Fruit fly (Drosophila melanogaster) whole organism, embryonic: Measurements from ENCODE around the gene CG14995.

ENCODE experiments used
- ATbp ChIP-seq: fragments of 200-800 bp; sonication (Bioruptor generic); optimal IDR thresholded peaks from 2 replicates; lab custom pipeline; 2017; ENCODE audit warnings: missing biosample characterization, mild to moderate bottlenecking, missing genetic modification characterization, missing genetic modification reagents
- B-H1 ChIP-seq: fragments of 200-800 bp; sonication (Bioruptor generic); IDR thresholded peaks from 3 replicates; pipeline ENCODE4 v1.3.6; 2022; ENCODE audit warnings: missing biosample characterization, missing genetic modification characterization
- CG10366 ChIP-seq: fragments of 200-800 bp; sonication (Bioruptor generic); IDR thresholded peaks from 2 replicates; pipeline ENCODE4 v1.3.6; 2022; ENCODE audit warnings: missing biosample characterization, missing genetic modification characterization
- CG10565 ChIP-seq: fragments of 200-800 bp; sonication (Bioruptor generic); optimal IDR thresholded peaks from 3 replicates; lab custom pipeline; 2016; ENCODE audit warnings: missing biosample characterization, mild to moderate bottlenecking, missing genetic modification characterization
- CG10959 ChIP-seq: fragments of 200-800 bp; sonication (Bioruptor generic); IDR thresholded peaks from 2 replicates; pipeline ENCODE4 v1.3.6; 2022; ENCODE audit warnings: missing biosample characterization, missing genetic modification characterization
- CG11695 ChIP-seq: fragments of 200-800 bp; sonication (Bioruptor generic); IDR thresholded peaks from 3 replicates; pipeline ENCODE4 v1.3.6; 2022; ENCODE audit warnings: missing biosample characterization, missing genetic modification characterization
- CG13287 ChIP-seq: fragments of 200-800 bp; sonication (Bioruptor generic); IDR thresholded peaks from 2 replicates; pipeline ENCODE4 v1.3.6; 2022; ENCODE audit warnings: missing biosample characterization, missing genetic modification characterization; ENCODE audit not compliant: partially characterized antibody
- CG14860 ChIP-seq: fragments of 200-800 bp; sonication (Bioruptor generic); IDR thresholded peaks from 3 replicates; pipeline ENCODE4 v1.3.6; 2022; ENCODE audit warnings: missing biosample characterization, missing genetic modification characterization; ENCODE audit not compliant: partially characterized antibody
- CG1603 ChIP-seq: fragments of 200-800 bp; sonication (Bioruptor generic); optimal IDR thresholded peaks from 2 replicates; lab custom pipeline; 2019; ENCODE audit warnings: missing biosample characterization, mild to moderate bottlenecking, missing genetic modification characterization, moderate library complexity
- CG17186 ChIP-seq: fragments of 200-800 bp; sonication (Bioruptor generic); optimal IDR thresholded peaks from 3 replicates; lab custom pipeline; 2017; ENCODE audit warnings: missing biosample characterization, missing genetic modification reagents, missing genetic modification characterization
- CG17361 ChIP-seq: fragments of 200-800 bp; sonication (Bioruptor generic); IDR thresholded peaks from 3 replicates; pipeline ENCODE4 v1.3.6; 2022; ENCODE audit warnings: missing biosample characterization, missing genetic modification characterization
- CG17802 ChIP-seq: fragments of 200-800 bp; sonication (Bioruptor generic); optimal IDR thresholded peaks from 2 replicates; lab custom pipeline; 2018; ENCODE audit warnings: missing biosample characterization, mild to moderate bottlenecking, missing genetic modification characterization, moderate library complexity
- CG18599 ChIP-seq: fragments of 200-800 bp; sonication (Bioruptor generic); optimal IDR thresholded peaks from 3 replicates; lab custom pipeline; 2017; ENCODE audit warnings: missing biosample characterization, missing genetic modification characterization, mild to moderate bottlenecking, moderate library complexity, missing genetic modification reagents
- CG2712 ChIP-seq: fragments of 200-800 bp; optimal IDR thresholded peaks from 3 replicates; lab custom pipeline; 2019; ENCODE audit warnings: missing biosample characterization, mild to moderate bottlenecking, missing genetic modification characterization, moderate library complexity
- CG2889 ChIP-seq: fragments of 200-800 bp; sonication (Bioruptor generic); IDR thresholded peaks from 3 replicates; pipeline ENCODE4 v1.3.6; 2022; ENCODE audit warnings: missing biosample characterization, missing genetic modification characterization
- CG30403 ChIP-seq: fragments of 200-800 bp; sonication (Bioruptor generic); optimal IDR thresholded peaks from 3 replicates; lab custom pipeline; 2016; ENCODE audit warnings: missing biosample characterization, missing genetic modification characterization
- CG31365 ChIP-seq: fragments of 200-800 bp; sonication (Bioruptor generic); optimal IDR thresholded peaks from 2 replicates; lab custom pipeline; 2018; ENCODE audit warnings: missing biosample characterization, mild to moderate bottlenecking, missing genetic modification characterization
- CG4282 ChIP-seq: fragments of 200-800 bp; sonication (Bioruptor generic); optimal IDR thresholded peaks from 2 replicates; lab custom pipeline; 2016; ENCODE audit warnings: missing biosample characterization, missing genetic modification characterization
- Doc3 ChIP-seq: fragments of 200-800 bp; sonication (Bioruptor generic); IDR thresholded peaks from 3 replicates; pipeline ENCODE4 v1.3.6; 2022; ENCODE audit warnings: missing biosample characterization, missing genetic modification characterization; ENCODE audit not compliant: partially characterized antibody
- Eip74EF ChIP-seq, 2 experiments: fragments of 200-800 bp in 1 of 2; fragments of >200 bp in 1 of 2; sonication (Bioruptor generic) in 1 of 2; optimal IDR thresholded peaks; 2 replicates each; lab custom pipeline; 2017 to 2019; ENCODE audit warnings: missing biosample characterization in 2 of 2, missing genetic modification characterization in 2 of 2, mild to moderate bottlenecking in 1 of 2, moderate library complexity in 1 of 2
- Kr ChIP-seq: fragments of 200-800 bp; sonication (Bioruptor generic); optimal IDR thresholded peaks from 2 replicates; lab custom pipeline; 2017; ENCODE audit warnings: missing biosample characterization, mild to moderate bottlenecking, missing genetic modification characterization
- Lpt ChIP-seq: fragments of >200 bp; optimal IDR thresholded peaks from 2 replicates; lab custom pipeline; 2018; ENCODE audit warnings: missing biosample characterization, missing genetic modification characterization
- Oli ChIP-seq: fragments of 200-800 bp; sonication (Bioruptor generic); optimal IDR thresholded peaks from 2 replicates; lab custom pipeline; 2018; ENCODE audit warnings: missing biosample characterization, mild to moderate bottlenecking, missing genetic modification characterization, moderate library complexity
- Optix ChIP-seq: fragments of 200-800 bp; sonication (Bioruptor generic); IDR thresholded peaks from 3 replicates; pipeline ENCODE4 v1.3.6; 2022; ENCODE audit warnings: missing biosample characterization, missing genetic modification characterization
- Rfx ChIP-seq: fragments of 200-800 bp; sonication (Bioruptor generic); IDR thresholded peaks from 2 replicates; pipeline ENCODE4 v1.3.6; 2022; ENCODE audit warnings: missing biosample characterization, missing genetic modification characterization
- Six4 ChIP-seq: fragments of 200-800 bp; sonication (Bioruptor generic); optimal IDR thresholded peaks from 2 replicates; lab custom pipeline; 2016; ENCODE audit warnings: missing biosample characterization, missing genetic modification characterization
- Sox100B ChIP-seq: fragments of 200-800 bp; sonication (Bioruptor generic); optimal IDR thresholded peaks from 3 replicates; lab custom pipeline; 2018; ENCODE audit warnings: missing biosample characterization, mild to moderate bottlenecking, missing genetic modification characterization
- Stat92E ChIP-seq, 3 experiments: fragments of >200 bp in 2 of 3; fragments of 200-800 bp in 1 of 3; sonication (Bioruptor generic) in 1 of 3; optimal IDR thresholded peaks; 2 replicates each; lab custom pipeline; 2017 to 2019; ENCODE audit warnings: missing biosample characterization in 3 of 3, missing genetic modification characterization in 3 of 3, mild to moderate bottlenecking in 1 of 3, moderate library complexity in 1 of 3
- Xrp1 ChIP-seq: fragments of 200-800 bp; sonication (Bioruptor generic); IDR thresholded peaks from 2 replicates; pipeline ENCODE4 v1.3.6; 2022; ENCODE audit warnings: missing biosample characterization, missing genetic modification characterization
- az2 ChIP-seq: fragments of 200-800 bp; sonication (Bioruptor generic); optimal IDR thresholded peaks from 3 replicates; lab custom pipeline; 2016; ENCODE audit warnings: missing biosample characterization, missing genetic modification characterization
- bsh ChIP-seq, 2 experiments: fragments of 200-800 bp; sonication (Bioruptor generic); optimal IDR thresholded peaks; 2 replicates each; lab custom pipeline; 2017 to 2018; ENCODE audit warnings: mild to moderate bottlenecking in 2 of 2, missing biosample characterization in 2 of 2, missing genetic modification characterization in 2 of 2, moderate library complexity in 1 of 2
- cato ChIP-seq: fragments of 200-800 bp; sonication (Bioruptor generic); optimal IDR thresholded peaks from 2 replicates; lab custom pipeline; 2016; ENCODE audit warnings: missing biosample characterization, missing genetic modification characterization, borderline replicate concordance
- chm ChIP-seq: fragments of 200-800 bp; sonication (Bioruptor generic); IDR thresholded peaks from 2 replicates; pipeline ENCODE4 v1.3.6; 2022; ENCODE audit warnings: missing biosample characterization, missing genetic modification characterization
- ci ChIP-seq: fragments of 200-800 bp; sonication (Bioruptor generic); IDR thresholded peaks from 3 replicates; pipeline ENCODE4 v1.3.6; 2022; ENCODE audit warnings: missing biosample characterization, missing genetic modification characterization
- cwo ChIP-seq: fragments of 200-800 bp; sonication (Bioruptor generic); optimal IDR thresholded peaks from 3 replicates; lab custom pipeline; 2017; ENCODE audit warnings: missing biosample characterization, missing genetic modification characterization, mild to moderate bottlenecking, moderate library complexity, missing genetic modification reagents
- dan ChIP-seq: fragments of 200-800 bp; sonication (Bioruptor generic); IDR thresholded peaks from 2 replicates; pipeline ENCODE4 v1.3.6; 2022; ENCODE audit warnings: missing biosample characterization, missing genetic modification characterization
- hb ChIP-seq: fragments of 200-800 bp; sonication (Bioruptor generic); IDR thresholded peaks from 3 replicates; pipeline ENCODE4 v1.3.6; 2022; ENCODE audit warnings: missing biosample characterization, missing genetic modification characterization; ENCODE audit not compliant: partially characterized antibody
- ind ChIP-seq: fragments of 200-800 bp; sonication (Bioruptor generic); optimal IDR thresholded peaks from 3 replicates; lab custom pipeline; 2016; ENCODE audit warnings: missing biosample characterization, missing genetic modification characterization
- jing ChIP-seq: fragments of 200-800 bp; sonication (Bioruptor generic); optimal IDR thresholded peaks from 2 replicates; lab custom pipeline; 2018; ENCODE audit warnings: missing biosample characterization, mild to moderate bottlenecking, missing genetic modification characterization
- lmd ChIP-seq: fragments of 200-800 bp; sonication (Bioruptor generic); IDR thresholded peaks from 2 replicates; pipeline ENCODE4 v1.3.6; 2022; ENCODE audit warnings: missing biosample characterization, missing genetic modification characterization
- nerfin-1 ChIP-seq: fragments of 200-800 bp; sonication (Bioruptor generic); optimal IDR thresholded peaks from 3 replicates; lab custom pipeline; 2019; ENCODE audit warnings: missing biosample characterization, mild to moderate bottlenecking, missing genetic modification characterization, moderate library complexity
- org-1 ChIP-seq: fragments of 200-800 bp; sonication (Bioruptor generic); optimal IDR thresholded peaks from 2 replicates; lab custom pipeline; 2017; ENCODE audit warnings: missing biosample characterization, missing genetic modification characterization
- ro ChIP-seq: fragments of 200-800 bp; sonication (Bioruptor generic); IDR thresholded peaks from 2 replicates; pipeline ENCODE4 v1.3.6; 2022; ENCODE audit warnings: missing biosample characterization, missing genetic modification characterization
- sc ChIP-seq, 3 experiments: fragments of >200 bp in 2 of 3; fragments of 200-800 bp in 1 of 3; sonication (Bioruptor generic) in 1 of 3; optimal IDR thresholded peaks; 2 replicates in 2 of 3; 3 replicates in 1 of 3; lab custom pipeline; 2017; ENCODE audit warnings: mild to moderate bottlenecking in 1 of 3, missing biosample characterization in 1 of 3, missing genetic modification characterization in 1 of 3, missing genetic modification reagents in 1 of 3
- scrt ChIP-seq: fragments of 200-800 bp; sonication (Bioruptor generic); optimal IDR thresholded peaks from 2 replicates; lab custom pipeline; 2018; ENCODE audit warnings: missing biosample characterization, mild to moderate bottlenecking, missing genetic modification characterization, moderate library complexity
- seq ChIP-seq: fragments of 200-800 bp; sonication (Bioruptor generic); IDR thresholded peaks from 2 replicates; pipeline ENCODE4 v1.3.6; 2022; ENCODE audit warnings: missing biosample characterization, missing genetic modification characterization
- slou ChIP-seq: fragments of 200-800 bp; sonication (Bioruptor generic); optimal IDR thresholded peaks from 3 replicates; lab custom pipeline; 2016; ENCODE audit warnings: missing biosample characterization, missing genetic modification characterization
- so ChIP-seq: fragments of 200-800 bp; sonication (Bioruptor generic); IDR thresholded peaks from 3 replicates; pipeline ENCODE4 v1.3.6; 2022; ENCODE audit warnings: missing biosample characterization, missing genetic modification characterization
- tap ChIP-seq: fragments of 200-800 bp; optimal IDR thresholded peaks from 3 replicates; lab custom pipeline; 2019; ENCODE audit warnings: missing biosample characterization, mild to moderate bottlenecking, missing genetic modification characterization, moderate library complexity

Gene CG14995

dm6 chr3L:4070996-4071379 lies 32.1 kb downstream of the CG14995 start (continued):
- TF ChIP-seq slou: peak; percentile 31
- peak; percentile 75 for TF ChIP-seq CG10366 (GFP tag; lab: Robert Waterston, UW)
- TF ChIP-seq cato: no peak
- TF ChIP-seq ci (GFP tag; lab: Robert Waterston, UW): peak; percentile 86
- peak; percentile 68 for TF ChIP-seq ind (GFP tag; lab: Kevin White, UChicago)
- TF ChIP-seq ro: peak; percentile 28; the same call in 1 of the 2 replicates
- no peak for TF ChIP-seq dan
- TF ChIP-seq Stat92E (GFP tag; optimal IDR thresholded peaks at IDR 0.05; lab: Kevin White, UChicago): no peak
- peak; percentile 28 for TF ChIP-seq az2 (GFP tag; lab: Kevin White, UChicago)
- TF ChIP-seq CG17802 (tag; lab: Kevin White, UChicago): peak; percentile 47
- TF ChIP-seq CG2889 (GFP tag; lab: Robert Waterston, UW): peak; percentile 31; the same call in 1 of the 3 replicates
- peak; percentile 80 for TF ChIP-seq Rfx (GFP tag; lab: Robert Waterston, UW)
- no peak for TF ChIP-seq Sox100B (GFP tag; lab: Kevin White, UChicago)
- TF ChIP-seq seq: peak; percentile 57
- peak; percentile 79 for TF ChIP-seq CG11695 (GFP tag; lab: Robert Waterston, UW)
- no peak for TF ChIP-seq Lpt (GFP tag; lab: Kevin White, UChicago)
- TF ChIP-seq lmd: peak; percentile 75
- peak; percentile 43; the same call in 1 of the 2 replicates for TF ChIP-seq CG10959 (GFP tag; lab: Robert Waterston, UW)
- no peak for TF ChIP-seq cwo (GFP tag; lab: Kevin White, UChicago)
- peak; percentile 66 for TF ChIP-seq CG18599
- TF ChIP-seq ATbp (GFP tag; lab: Kevin White, UChicago): peak; percentile 76
- no peak for TF ChIP-seq Eip74EF (GFP tag; optimal IDR thresholded peaks at IDR 0.05; lab: Kevin White, UChicago)
- no peak for TF ChIP-seq CG4282 (GFP tag; lab: Kevin White, UChicago)
- TF ChIP-seq so (GFP tag; lab: Robert Waterston, UW): peak; percentile 8; the same call in 1 of the 3 replicates
- TF ChIP-seq bsh (GFP tag; optimal IDR thresholded peaks at IDR 0.05; lab: Kevin White, UChicago): peak; percentile 76
- no peak; the same call in 1 of the 2 replicates for TF ChIP-seq chm
- TF ChIP-seq B-H1 (GFP tag; lab: Robert Waterston, UW): peak; percentile 74
- no peak for TF ChIP-seq org-1
- TF ChIP-seq Oli: peak; percentile 61
- peak; percentile 78 for TF ChIP-seq Xrp1 (GFP tag; lab: Robert Waterston, UW)
- TF ChIP-seq CG13287 (GFP tag; lab: Robert Waterston, UW): no peak
- TF ChIP-seq sc (optimal IDR thresholded peaks at IDR 0.05; lab: Kevin White, UChicago): no peak
- no peak for TF ChIP-seq sc (GFP tag; optimal IDR thresholded peaks at IDR 0.05; lab: Kevin White, UChicago)
- TF ChIP-seq CG31365 (tag; lab: Kevin White, UChicago): peak; percentile 7
- TF ChIP-seq CG17186 (GFP tag; lab: Kevin White, UChicago): peak; percentile 12
- TF ChIP-seq CG2712 (tag; lab: Kevin White, UChicago): peak; percentile 59
- TF ChIP-seq CG30403 (GFP tag; lab: Kevin White, UChicago): no peak
- peak; percentile 90 for TF ChIP-seq CG1603 (tag; lab: Kevin White, UChicago)
- no peak for TF ChIP-seq CG10565 (GFP tag; lab: Kevin White, UChicago)
- TF ChIP-seq nerfin-1: no peak
- no peak for TF ChIP-seq hb (GFP tag; lab: Robert Waterston, UW)
- no peak for TF ChIP-seq Doc3
- peak; percentile 68 for TF ChIP-seq jing (GFP tag; lab: Kevin White, UChicago)
- TF ChIP-seq CG14860 (GFP tag; lab: Robert Waterston, UW): no peak
- TF ChIP-seq Six4 (GFP tag; lab: Kevin White, UChicago): peak; percentile 19
- peak; percentile 34; the same call in 1 of the 3 replicates for TF ChIP-seq CG17361
- peak; percentile 57 for TF ChIP-seq tap (tag; lab: Kevin White, UChicago)
- TF ChIP-seq scrt: no peak
- peak; percentile 13; the same call in 1 of the 3 replicates for TF ChIP-seq Optix (GFP tag; lab: Robert Waterston, UW)
- no peak for TF ChIP-seq Kr (GFP tag; lab: Kevin White, UChicago)
